Fruit fly (Drosophila melanogaster) whole organism, prepupa: ENCODE data around the gene Kr-h1.

Experiments
- CG10631 ChIP-seq: fragments of 200-800 bp; sonication (Bioruptor generic); optimal IDR thresholded peaks from 2 replicates; lab custom pipeline; 2016; ENCODE audit warnings: missing biosample characterization, missing genetic modification characterization
- CG10669 ChIP-seq: fragments of 200-800 bp; sonication (Bioruptor generic); optimal IDR thresholded peaks from 3 replicates; lab custom pipeline; 2018; ENCODE audit warnings: missing biosample characterization, mild to moderate bottlenecking, missing genetic modification characterization, moderate library complexity
- CG11294 ChIP-seq: fragments of 200-800 bp; sonication (Bioruptor generic); IDR thresholded peaks from 2 replicates; pipeline ENCODE4 v1.3.6; 2022; ENCODE audit warnings: missing biosample characterization, missing genetic modification characterization
- CG11762 ChIP-seq: fragments of 200-800 bp; sonication (Bioruptor generic); optimal IDR thresholded peaks from 3 replicates; lab custom pipeline; 2016; ENCODE audit warnings: missing biosample characterization, missing genetic modification characterization; ENCODE audit not compliant: insufficient read depth
- CG11902 ChIP-seq: fragments of 200-800 bp; sonication (Bioruptor generic); optimal IDR thresholded peaks from 3 replicates; lab custom pipeline; 2016; ENCODE audit warnings: missing biosample characterization, missing genetic modification characterization
- CG31627 ChIP-seq: fragments of 200-800 bp; sonication (Bioruptor generic); optimal IDR thresholded peaks from 3 replicates; lab custom pipeline; 2016; ENCODE audit warnings: missing biosample characterization, missing genetic modification characterization
- CG32006 ChIP-seq: fragments of 200-800 bp; sonication (Bioruptor generic); optimal IDR thresholded peaks from 3 replicates; lab custom pipeline; 2017; ENCODE audit warnings: missing biosample characterization, mild to moderate bottlenecking, missing genetic modification characterization
- CG3919 ChIP-seq: fragments of 200-800 bp; sonication (Bioruptor generic); optimal IDR thresholded peaks from 3 replicates; lab custom pipeline; 2016; ENCODE audit warnings: missing biosample characterization, missing genetic modification characterization
- CG6163 ChIP-seq: fragments of 200-800 bp; sonication (Bioruptor generic); IDR thresholded peaks from 3 replicates; pipeline ENCODE4 v1.3.6; 2022; ENCODE audit warnings: missing biosample characterization, missing genetic modification characterization
- CG6276 ChIP-seq: fragments of 200-800 bp; sonication (Bioruptor generic); optimal IDR thresholded peaks from 2 replicates; lab custom pipeline; 2017; ENCODE audit warnings: missing biosample characterization, mild to moderate bottlenecking, missing genetic modification characterization
- CG6792 ChIP-seq: fragments of 200-800 bp; sonication (Bioruptor generic); optimal IDR thresholded peaks from 3 replicates; lab custom pipeline; 2016; ENCODE audit warnings: missing biosample characterization, missing genetic modification characterization
- CG6854 ChIP-seq: fragments of 200-800 bp; sonication (Bioruptor generic); optimal IDR thresholded peaks from 2 replicates; lab custom pipeline; 2017; ENCODE audit warnings: missing biosample characterization, mild to moderate bottlenecking, missing genetic modification characterization
- CG7368 ChIP-seq: fragments of 200-800 bp; sonication (Bioruptor generic); optimal IDR thresholded peaks from 3 replicates; lab custom pipeline; 2016; ENCODE audit warnings: missing biosample characterization, missing genetic modification characterization
- CG8119 ChIP-seq: fragments of 200-800 bp; sonication (Bioruptor generic); IDR thresholded peaks from 3 replicates; pipeline ENCODE4 v1.3.6; 2022; ENCODE audit warnings: missing biosample characterization, missing genetic modification characterization
- CG8319 ChIP-seq: fragments of 200-800 bp; sonication (Bioruptor generic); optimal IDR thresholded peaks from 3 replicates; lab custom pipeline; 2016; ENCODE audit warnings: missing biosample characterization, missing genetic modification characterization
- CG9139 ChIP-seq: fragments of 200-800 bp; sonication (Bioruptor generic); optimal IDR thresholded peaks from 3 replicates; lab custom pipeline; 2017; ENCODE audit warnings: missing biosample characterization, mild to moderate bottlenecking, missing genetic modification characterization
- Eip75B ChIP-seq: fragments of 200-800 bp; sonication (Bioruptor generic); optimal IDR thresholded peaks from 3 replicates; lab custom pipeline; 2016; ENCODE audit warnings: missing biosample characterization, missing genetic modification characterization
- Eip78C ChIP-seq: fragments of 200-800 bp; sonication (Bioruptor generic); peaks from one replicate; lab custom pipeline; 2016; ENCODE audit warnings: missing biosample characterization, missing genetic modification characterization
- Ets21C ChIP-seq: fragments of 200-800 bp; sonication (Bioruptor generic); optimal IDR thresholded peaks from 3 replicates; lab custom pipeline; 2016; ENCODE audit warnings: missing biosample characterization, missing genetic modification characterization
- Hr38 ChIP-seq: sonication (Bioruptor generic); optimal IDR thresholded peaks from 2 replicates; lab custom pipeline; 2016; ENCODE audit warnings: missing biosample characterization, missing genetic modification characterization
- Lpt ChIP-seq: fragments of 200-800 bp; sonication (Bioruptor generic); optimal IDR thresholded peaks from 3 replicates; lab custom pipeline; 2016; ENCODE audit warnings: missing biosample characterization, missing genetic modification characterization
- Met ChIP-seq: fragments of 200-800 bp; sonication (Bioruptor generic); optimal IDR thresholded peaks from 3 replicates; lab custom pipeline; 2016; ENCODE audit warnings: missing biosample characterization, missing genetic modification characterization
- Smox ChIP-seq: fragments of 200-800 bp; sonication (Bioruptor generic); optimal IDR thresholded peaks from 3 replicates; lab custom pipeline; 2016; ENCODE audit warnings: missing biosample characterization, missing genetic modification characterization
- Sox15 ChIP-seq: fragments of 200-800 bp; sonication (Bioruptor generic); optimal IDR thresholded peaks from 3 replicates; lab custom pipeline; 2016; ENCODE audit warnings: missing biosample characterization, missing genetic modification characterization
- achi ChIP-seq: fragments of 200-800 bp; sonication (Bioruptor generic); optimal IDR thresholded peaks from 3 replicates; lab custom pipeline; 2016; ENCODE audit warnings: missing biosample characterization, missing genetic modification characterization
- dac ChIP-seq: fragments of 200-800 bp; sonication (Bioruptor generic); optimal IDR thresholded peaks from 2 replicates; lab custom pipeline; 2017; ENCODE audit warnings: missing biosample characterization, mild to moderate bottlenecking, missing genetic modification characterization
- dsx ChIP-seq: fragments of 200-800 bp; optimal IDR thresholded peaks from 3 replicates; lab custom pipeline; 2019; ENCODE audit warnings: missing biosample characterization, mild to moderate bottlenecking, missing genetic modification characterization, moderate library complexity; ENCODE audit not compliant: poor library complexity, severe bottlenecking
- esn ChIP-seq: fragments of 200-800 bp; sonication (Bioruptor generic); optimal IDR thresholded peaks from 2 replicates; lab custom pipeline; 2016; ENCODE audit warnings: missing biosample characterization, mild to moderate bottlenecking, missing genetic modification characterization, moderate library complexity
- fd59A ChIP-seq: fragments of 200-800 bp; sonication (Bioruptor generic); optimal IDR thresholded peaks from 2 replicates; lab custom pipeline; 2017; ENCODE audit warnings: missing biosample characterization, mild to moderate bottlenecking, missing genetic modification characterization, missing genetic modification reagents
- fd85E ChIP-seq: fragments of 200-800 bp; sonication (Bioruptor generic); optimal IDR thresholded peaks from 3 replicates; lab custom pipeline; 2016; ENCODE audit warnings: missing biosample characterization, missing genetic modification characterization
- fkh ChIP-seq: fragments of 200-800 bp; sonication (Bioruptor generic); optimal IDR thresholded peaks from 3 replicates; lab custom pipeline; 2017; ENCODE audit warnings: missing biosample characterization, mild to moderate bottlenecking, missing genetic modification characterization, moderate library complexity
- pdm3 ChIP-seq: fragments of 200-800 bp; sonication (Bioruptor generic); optimal IDR thresholded peaks from 3 replicates; lab custom pipeline; 2016; ENCODE audit warnings: missing biosample characterization, missing genetic modification characterization
- salr ChIP-seq, 2 experiments: fragments of 200-800 bp; sonication (Bioruptor generic); optimal IDR thresholded peaks; 3 replicates each; lab custom pipeline; 2016 to 2018; ENCODE audit warnings: missing biosample characterization in 2 of 2, missing genetic modification characterization in 2 of 2, mild to moderate bottlenecking in 1 of 2
- ss ChIP-seq, 2 experiments: fragments of 200-800 bp; sonication (Bioruptor generic); optimal IDR thresholded peaks; 2 replicates in 1 of 2; 3 replicates in 1 of 2; lab custom pipeline; 2017 to 2018; ENCODE audit warnings: mild to moderate bottlenecking in 2 of 2, missing biosample characterization in 2 of 2, missing genetic modification characterization in 2 of 2, moderate library complexity in 1 of 2
- svp ChIP-seq: fragments of 200-800 bp; sonication (Bioruptor generic); peaks from one replicate; lab custom pipeline; 2016; ENCODE audit warnings: missing biosample characterization, missing genetic modification characterization
- topi ChIP-seq: fragments of 200-800 bp; sonication (Bioruptor generic); optimal IDR thresholded peaks from 3 replicates; lab custom pipeline; 2016; ENCODE audit warnings: missing biosample characterization, missing genetic modification characterization
- vri ChIP-seq: fragments of 200-800 bp; sonication (Bioruptor generic); optimal IDR thresholded peaks from 3 replicates; lab custom pipeline; 2016; ENCODE audit warnings: missing biosample characterization, mild to moderate bottlenecking, missing genetic modification characterization

Gene Kr-h1

DNA sequence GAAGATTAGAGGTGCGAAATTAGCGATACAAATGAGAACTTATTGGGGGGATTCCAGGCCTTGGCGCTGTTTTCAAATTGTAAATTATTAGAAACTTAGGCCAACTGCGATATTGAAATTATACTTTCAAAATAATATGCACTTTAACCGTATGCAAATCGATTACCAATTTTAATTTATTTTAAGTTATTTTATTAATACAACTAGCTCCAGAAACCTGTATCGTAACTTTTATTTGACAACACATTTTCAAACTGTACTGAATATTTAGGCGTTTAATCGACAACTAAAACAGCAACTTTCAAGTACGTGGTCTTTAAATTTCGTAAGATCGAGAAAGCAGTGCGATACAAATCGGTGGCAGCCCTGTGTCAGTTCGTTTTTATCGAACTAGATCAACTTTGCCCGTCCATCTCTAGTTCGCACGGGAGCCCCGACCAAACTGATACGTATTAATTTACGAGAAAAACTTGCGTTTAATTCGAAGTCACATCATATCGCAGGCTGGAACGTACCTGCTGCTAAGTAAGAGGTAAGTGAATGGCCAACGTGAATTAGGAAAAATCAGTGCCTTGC is 11.7 kb upstream of the Kr-h1 start, which contains the start of the genes CG9154 and Kr-h2 (continued):
- TF ChIP-seq CG6276 (GFP tag; lab: Kevin White, UChicago) (peak; percentile 63), CG10631 (GFP tag; lab: Kevin White, UChicago) (peak; percentile 26), dsx (GFP tag; lab: Kevin White, UChicago) (peak; percentile 14), Ets21C (GFP tag; lab: Kevin White, UChicago) (no peak), Met (peak; percentile 56), CG6792 (GFP tag; lab: Kevin White, UChicago) (no peak), fd59A (GFP tag; lab: Kevin White, UChicago) (no peak), CG8319 (GFP tag; lab: Kevin White, UChicago) (no peak)

- TF ChIP-seq CG11762 (GFP tag; lab: Kevin White, UChicago) = no peak
- no peak for TF ChIP-seq topi (GFP tag; lab: Kevin White, UChicago)
- TF ChIP-seq Eip75B (GFP tag; lab: Kevin White, UChicago) = no peak
- no peak for TF ChIP-seq CG9139 (GFP tag; lab: Kevin White, UChicago)
Observed at dm6 chr2L:6072124-6072523, 10.3 kb upstream of the Kr-h1 start.

DNA sequence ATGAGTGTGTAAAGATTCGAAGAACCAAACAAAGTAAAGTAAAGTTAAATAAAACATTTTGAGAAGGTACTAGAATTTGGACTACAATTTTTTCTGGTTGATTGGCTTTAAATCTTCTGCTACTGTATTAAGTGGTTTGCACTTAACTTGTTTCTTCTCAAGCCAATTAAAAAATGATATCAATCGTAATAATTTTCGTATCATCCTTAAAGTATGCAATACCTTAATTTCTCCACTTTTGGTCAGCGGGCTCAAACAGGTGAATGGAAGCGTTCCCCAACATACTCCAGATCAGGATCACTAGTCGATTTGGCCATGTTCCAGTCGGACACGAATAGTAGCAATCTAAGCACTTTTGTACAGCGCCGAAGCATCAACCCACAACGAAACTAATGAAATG is 8.5 kb upstream of the Kr-h1 start:
- no peak for TF ChIP-seq CG32006 (GFP tag; lab: Kevin White, UChicago)
- no peak for TF ChIP-seq CG31627 (GFP tag; lab: Kevin White, UChicago)
- no peak for TF ChIP-seq Ets21C (GFP tag; lab: Kevin White, UChicago)

dm6 chr2L:6074314-6074713 is 8.1 kb upstream of the Kr-h1 start:
- no peak for TF ChIP-seq salr (GFP tag; optimal IDR thresholded peaks at IDR 0.05; lab: Kevin White, UChicago)
- TF ChIP-seq Sox15 = no peak
- no peak for TF ChIP-seq topi (GFP tag; lab: Kevin White, UChicago)
- TF ChIP-seq dac (GFP tag; lab: Kevin White, UChicago) = no peak
- no peak for TF ChIP-seq pdm3
- no peak for TF ChIP-seq svp (GFP tag; lab: Kevin White, UChicago)
- no peak for TF ChIP-seq Hr38 (GFP tag; lab: Kevin White, UChicago)

DNA sequence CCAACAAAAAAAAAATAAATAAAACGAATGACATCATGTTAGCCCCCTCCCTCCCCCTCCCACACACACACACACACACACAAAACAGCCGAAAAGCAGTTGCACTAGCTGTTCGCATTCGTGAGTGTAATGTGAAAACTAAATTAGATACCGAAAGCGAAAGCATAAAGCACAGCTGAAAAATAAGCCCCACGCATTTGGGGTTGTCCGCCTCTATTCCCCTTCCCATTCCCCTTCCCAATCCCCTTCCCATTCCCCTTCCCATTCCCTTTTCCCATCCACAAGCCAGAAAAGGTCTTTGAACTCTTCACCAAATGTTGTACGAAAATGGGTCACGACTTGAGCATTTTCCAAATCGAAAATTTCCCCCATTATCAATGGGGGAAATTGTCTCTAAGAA is 7.1 kb upstream of the Kr-h1 start:
- TF ChIP-seq CG6163 (GFP tag; lab: Robert Waterston, UW) (no peak), achi (no peak), CG7368 (no peak), CG10669 (no peak), Lpt (GFP tag; lab: Kevin White, UChicago) (no peak), CG3919 (no peak), topi (GFP tag; lab: Kevin White, UChicago) (no peak), CG11294 (no peak), CG11902 (GFP tag; lab: Kevin White, UChicago) (no peak)

- no peak for TF ChIP-seq CG9139 (GFP tag; lab: Kevin White, UChicago)
- peak; percentile 62 for TF ChIP-seq vri (GFP tag; lab: Kevin White, UChicago)
- TF ChIP-seq Eip78C (GFP tag; lab: Kevin White, UChicago) = peak; percentile 11
- TF ChIP-seq dac (GFP tag; lab: Kevin White, UChicago) = no peak
- TF ChIP-seq CG8119 (GFP tag; lab: Robert Waterston, UW) = no peak
- no peak for TF ChIP-seq esn
- no peak for TF ChIP-seq CG7368
- no peak for TF ChIP-seq CG6854 (GFP tag; lab: Kevin White, UChicago)
- TF ChIP-seq fd85E (GFP tag; lab: Kevin White, UChicago) = no peak
- TF ChIP-seq CG10669 = no peak
- TF ChIP-seq Smox = no peak
- TF ChIP-seq CG8319 (GFP tag; lab: Kevin White, UChicago) = no peak
- no peak for TF ChIP-seq CG6792 (GFP tag; lab: Kevin White, UChicago)
- TF ChIP-seq ss (GFP tag; optimal IDR thresholded peaks at IDR 0.05; lab: Kevin White, UChicago) = no peak
- no peak for TF ChIP-seq topi (GFP tag; lab: Kevin White, UChicago)
- no peak for TF ChIP-seq CG11902 (GFP tag; lab: Kevin White, UChicago)
- TF ChIP-seq CG6276 (GFP tag; lab: Kevin White, UChicago) = peak; percentile 50
- TF ChIP-seq fkh (GFP tag; lab: Kevin White, UChicago) = peak; percentile 39
- no peak for TF ChIP-seq pdm3
Observed at dm6 chr2L:6076143-6076542, 6.3 kb upstream of the Kr-h1 start.
